Fruit fly (Drosophila melanogaster) whole organism, embryonic: ENCODE results near the gene CG42536.

Source experiments
- Atf3 ChIP-seq: fragments of 200-800 bp; sonication (Bioruptor generic); optimal IDR thresholded peaks from 3 replicates; lab custom pipeline; 2016; ENCODE audit warnings: missing biosample characterization, missing genetic modification characterization
- B-H1 ChIP-seq: fragments of 200-800 bp; sonication (Bioruptor generic); IDR thresholded peaks from 3 replicates; pipeline ENCODE4 v1.3.6; 2022; ENCODE audit warnings: missing biosample characterization, missing genetic modification characterization
- CG12219 ChIP-seq: fragments of 200-800 bp; sonication (Bioruptor generic); optimal IDR thresholded peaks from 3 replicates; lab custom pipeline; 2018; ENCODE audit warnings: missing biosample characterization, mild to moderate bottlenecking, missing genetic modification characterization
- CG12299 ChIP-seq: fragments of 200-800 bp; sonication (Bioruptor generic); optimal IDR thresholded peaks from 2 replicates; lab custom pipeline; 2018; ENCODE audit warnings: missing biosample characterization, mild to moderate bottlenecking, missing genetic modification characterization
- CG14710 ChIP-seq: fragments of 200-800 bp; sonication (Bioruptor generic); optimal IDR thresholded peaks from 3 replicates; lab custom pipeline; 2019; ENCODE audit warnings: missing biosample characterization, mild to moderate bottlenecking, missing genetic modification characterization, moderate library complexity
- CG15269 ChIP-seq: fragments of 200-800 bp; sonication (Bioruptor generic); optimal IDR thresholded peaks from 2 replicates; lab custom pipeline; 2018; ENCODE audit warnings: missing biosample characterization, mild to moderate bottlenecking, missing genetic modification characterization, moderate library complexity
- CG1603 ChIP-seq: fragments of 200-800 bp; sonication (Bioruptor generic); optimal IDR thresholded peaks from 2 replicates; lab custom pipeline; 2019; ENCODE audit warnings: missing biosample characterization, mild to moderate bottlenecking, missing genetic modification characterization, moderate library complexity
- CG17361 ChIP-seq: fragments of 200-800 bp; sonication (Bioruptor generic); IDR thresholded peaks from 3 replicates; pipeline ENCODE4 v1.3.6; 2022; ENCODE audit warnings: missing biosample characterization, missing genetic modification characterization
- CG17385 ChIP-seq: fragments of 200-800 bp; sonication (Bioruptor generic); optimal IDR thresholded peaks from 3 replicates; lab custom pipeline; 2018; ENCODE audit warnings: missing biosample characterization, mild to moderate bottlenecking, missing genetic modification characterization
- CG2202 ChIP-seq: fragments of 200-800 bp; sonication (Bioruptor generic); optimal IDR thresholded peaks from 2 replicates; lab custom pipeline; 2018; ENCODE audit warnings: missing biosample characterization, mild to moderate bottlenecking, missing genetic modification characterization
- CG30431 ChIP-seq: fragments of 200-800 bp; sonication (Bioruptor generic); optimal IDR thresholded peaks from 2 replicates; lab custom pipeline; 2017; ENCODE audit warnings: missing biosample characterization, missing genetic modification characterization
- CG33557 ChIP-seq: fragments of 200-800 bp; sonication (Bioruptor generic); optimal IDR thresholded peaks from 2 replicates; lab custom pipeline; 2019; ENCODE audit warnings: missing biosample characterization, mild to moderate bottlenecking, missing genetic modification characterization, moderate library complexity
- CG34224 ChIP-seq: fragments of 200-800 bp; sonication (Bioruptor generic); IDR thresholded peaks from 3 replicates; pipeline ENCODE4 v1.3.6; 2022; ENCODE audit warnings: missing biosample characterization, missing genetic modification characterization; ENCODE audit not compliant: partially characterized antibody
- CG6175 ChIP-seq: fragments of 200-800 bp; sonication (Bioruptor generic); IDR thresholded peaks from 3 replicates; pipeline ENCODE4 v1.3.6; 2022; ENCODE audit warnings: missing biosample characterization, missing genetic modification characterization
- CG6765 ChIP-seq: fragments of 200-800 bp; sonication (Bioruptor generic); optimal IDR thresholded peaks from 3 replicates; lab custom pipeline; 2017; ENCODE audit warnings: missing biosample characterization, mild to moderate bottlenecking, missing genetic modification characterization
- CG6854 ChIP-seq: fragments of 200-800 bp; sonication (Bioruptor generic); optimal IDR thresholded peaks from 3 replicates; lab custom pipeline; 2017; ENCODE audit warnings: missing biosample characterization, mild to moderate bottlenecking, missing genetic modification characterization
- CG7357 ChIP-seq: fragments of 200-800 bp; sonication (Bioruptor generic); IDR thresholded peaks from 3 replicates; pipeline ENCODE4 v1.3.6; 2022; ENCODE audit warnings: missing biosample characterization, missing genetic modification characterization
- CG8924 ChIP-seq: fragments of 200-800 bp; optimal IDR thresholded peaks from 3 replicates; lab custom pipeline; 2019; ENCODE audit warnings: missing biosample characterization, mild to moderate bottlenecking, missing genetic modification characterization, moderate library complexity
- CTCF ChIP-seq: fragments of 200-800 bp; sonication (Bioruptor generic); optimal IDR thresholded peaks from 2 replicates; lab custom pipeline; 2017; ENCODE audit warnings: missing biosample characterization, mild to moderate bottlenecking, missing genetic modification characterization, moderate library complexity
- Ets97D ChIP-seq: fragments of 200-800 bp; sonication (Bioruptor generic); optimal IDR thresholded peaks from 3 replicates; lab custom pipeline; 2016; ENCODE audit warnings: missing biosample characterization, missing genetic modification characterization
- Fer2 ChIP-seq: fragments of 200-800 bp; sonication (Bioruptor generic); optimal IDR thresholded peaks from 2 replicates; lab custom pipeline; 2018; ENCODE audit warnings: missing biosample characterization, mild to moderate bottlenecking, missing genetic modification characterization, moderate library complexity
- Gug ChIP-seq: fragments of 200-800 bp; sonication (Bioruptor generic); IDR thresholded peaks from 4 replicates; pipeline ENCODE4 v1.3.6; 2022; ENCODE audit warnings: missing biosample characterization, missing genetic modification characterization
- HLHmδ ChIP-seq: fragments of 200-800 bp; sonication (Bioruptor generic); optimal IDR thresholded peaks from 2 replicates; lab custom pipeline; 2018; ENCODE audit warnings: missing biosample characterization, mild to moderate bottlenecking, missing genetic modification characterization, moderate library complexity
- HmgD ChIP-seq: fragments of 200-800 bp; sonication (Bioruptor generic); optimal IDR thresholded peaks from 3 replicates; lab custom pipeline; 2016; ENCODE audit warnings: missing biosample characterization, missing genetic modification characterization
- PHDP ChIP-seq: fragments of 200-800 bp; sonication (Bioruptor generic); optimal IDR thresholded peaks from 3 replicates; lab custom pipeline; 2018; ENCODE audit warnings: missing biosample characterization, mild to moderate bottlenecking, missing genetic modification characterization, moderate library complexity
- Sox100B ChIP-seq: fragments of 200-800 bp; sonication (Bioruptor generic); optimal IDR thresholded peaks from 3 replicates; lab custom pipeline; 2018; ENCODE audit warnings: missing biosample characterization, mild to moderate bottlenecking, missing genetic modification characterization
- Xrp1 ChIP-seq: fragments of 200-800 bp; sonication (Bioruptor generic); IDR thresholded peaks from 2 replicates; pipeline ENCODE4 v1.3.6; 2022; ENCODE audit warnings: missing biosample characterization, missing genetic modification characterization
- bbx ChIP-seq: fragments of 200-800 bp; sonication (Bioruptor generic); IDR thresholded peaks from 2 replicates; pipeline ENCODE4 v1.3.6; 2022; ENCODE audit warnings: missing biosample characterization, missing genetic modification characterization; ENCODE audit not compliant: partially characterized antibody
- br ChIP-seq: fragments of >200 bp; optimal IDR thresholded peaks from 2 replicates; lab custom pipeline; 2017
- cad ChIP-seq: fragments of >200 bp; optimal IDR thresholded peaks from 2 replicates; lab custom pipeline; 2017; ENCODE audit warnings: missing biosample characterization, missing genetic modification characterization
- ci ChIP-seq: fragments of 200-800 bp; sonication (Bioruptor generic); IDR thresholded peaks from 3 replicates; pipeline ENCODE4 v1.3.6; 2022; ENCODE audit warnings: missing biosample characterization, missing genetic modification characterization
- danr ChIP-seq: fragments of 200-800 bp; sonication (Bioruptor generic); IDR thresholded peaks from 2 replicates; pipeline ENCODE4 v1.3.6; 2022; ENCODE audit warnings: missing biosample characterization, missing genetic modification characterization
- dmrt11E ChIP-seq: fragments of 200-800 bp; sonication (Bioruptor generic); optimal IDR thresholded peaks from 3 replicates; lab custom pipeline; 2018; ENCODE audit warnings: missing biosample characterization, mild to moderate bottlenecking, missing genetic modification characterization, moderate library complexity
- dysf ChIP-seq: fragments of 200-800 bp; sonication (Bioruptor generic); IDR thresholded peaks from 3 replicates; pipeline ENCODE4 v1.3.6; 2022; ENCODE audit warnings: missing biosample characterization, missing genetic modification characterization
- emc ChIP-seq: fragments of 200-800 bp; sonication (Bioruptor generic); optimal IDR thresholded peaks from 2 replicates; lab custom pipeline; 2016; ENCODE audit warnings: missing biosample characterization, missing genetic modification characterization
- fu2 ChIP-seq: fragments of 200-800 bp; sonication (Bioruptor generic); optimal IDR thresholded peaks from 2 replicates; lab custom pipeline; 2016; ENCODE audit warnings: missing biosample characterization, missing genetic modification characterization
- gsb-n ChIP-seq: fragments of 200-800 bp; sonication (Bioruptor generic); optimal IDR thresholded peaks from 3 replicates; lab custom pipeline; 2018; ENCODE audit warnings: missing biosample characterization, mild to moderate bottlenecking, missing genetic modification characterization
- inv ChIP-seq: fragments of 200-800 bp; sonication (Bioruptor generic); IDR thresholded peaks from 2 replicates; pipeline ENCODE4 v1.3.6; 2022; ENCODE audit warnings: missing biosample characterization, missing genetic modification characterization; ENCODE audit not compliant: partially characterized antibody
- lola ChIP-seq, 3 experiments: fragments of >200 bp in 2 of 3; fragments of 200-800 bp in 1 of 3; sonication (Bioruptor generic) in 1 of 3; optimal IDR thresholded peaks; 2 replicates each; lab custom pipeline; 2017 to 2019; ENCODE audit warnings: missing biosample characterization in 3 of 3, missing genetic modification characterization in 3 of 3, mild to moderate bottlenecking in 1 of 3, moderate library complexity in 1 of 3
- luna ChIP-seq: fragments of 200-800 bp; sonication (Bioruptor generic); optimal IDR thresholded peaks from 2 replicates; lab custom pipeline; 2016; ENCODE audit warnings: missing biosample characterization, missing genetic modification characterization
- pb ChIP-seq: fragments of 200-800 bp; sonication (Bioruptor generic); optimal IDR thresholded peaks from 3 replicates; lab custom pipeline; 2016; ENCODE audit warnings: missing biosample characterization, missing genetic modification characterization
- prd ChIP-seq, 3 experiments: fragments of >200 bp in 2 of 3; fragments of 200-800 bp in 1 of 3; sonication (Bioruptor generic) in 1 of 3; optimal IDR thresholded peaks in 2 of 3; IDR thresholded peaks in 1 of 3; 2 replicates in 2 of 3; 3 replicates in 1 of 3; pipeline versions ENCODE4 v1.3.6 to Lab custom; 2017 to 2022; ENCODE audit warnings: missing biosample characterization in 1 of 3, missing genetic modification characterization in 1 of 3
- rib ChIP-seq: fragments of 200-800 bp; sonication (Bioruptor generic); IDR thresholded peaks from 2 replicates; pipeline ENCODE4 v1.3.6; 2022; ENCODE audit warnings: missing biosample characterization, missing genetic modification characterization
- row ChIP-seq: fragments of 200-800 bp; sonication (Bioruptor generic); IDR thresholded peaks from 3 replicates; pipeline ENCODE4 v1.3.6; 2022; ENCODE audit warnings: missing biosample characterization, missing genetic modification characterization
- salm ChIP-seq: fragments of 200-800 bp; sonication (Bioruptor generic); optimal IDR thresholded peaks from 2 replicates; lab custom pipeline; 2018; ENCODE audit warnings: missing biosample characterization, mild to moderate bottlenecking, missing genetic modification characterization
- sr ChIP-seq: fragments of 200-800 bp; sonication (Bioruptor generic); IDR thresholded peaks from 3 replicates; pipeline ENCODE4 v1.3.6; 2022; ENCODE audit warnings: missing biosample characterization, missing genetic modification characterization
- stwl ChIP-seq: fragments of 200-800 bp; sonication (Bioruptor generic); optimal IDR thresholded peaks from 3 replicates; lab custom pipeline; 2018; ENCODE audit warnings: missing biosample characterization, mild to moderate bottlenecking, missing genetic modification characterization, moderate library complexity
- tup ChIP-seq: fragments of 200-800 bp; sonication (Bioruptor generic); optimal IDR thresholded peaks from 2 replicates; lab custom pipeline; 2016; ENCODE audit warnings: missing biosample characterization, mild to moderate bottlenecking, missing genetic modification characterization, moderate library complexity
- twi ChIP-seq: fragments of 200-800 bp; optimal IDR thresholded peaks from 2 replicates; lab custom pipeline; 2019; ENCODE audit warnings: missing biosample characterization, mild to moderate bottlenecking, missing genetic modification characterization, moderate library complexity
- unc-4 ChIP-seq: fragments of 200-800 bp; sonication (Bioruptor generic); IDR thresholded peaks from 2 replicates; pipeline ENCODE4 v1.3.6; 2022; ENCODE audit warnings: missing biosample characterization, missing genetic modification characterization; ENCODE audit not compliant: partially characterized antibody

Gene CG42536

DNA sequence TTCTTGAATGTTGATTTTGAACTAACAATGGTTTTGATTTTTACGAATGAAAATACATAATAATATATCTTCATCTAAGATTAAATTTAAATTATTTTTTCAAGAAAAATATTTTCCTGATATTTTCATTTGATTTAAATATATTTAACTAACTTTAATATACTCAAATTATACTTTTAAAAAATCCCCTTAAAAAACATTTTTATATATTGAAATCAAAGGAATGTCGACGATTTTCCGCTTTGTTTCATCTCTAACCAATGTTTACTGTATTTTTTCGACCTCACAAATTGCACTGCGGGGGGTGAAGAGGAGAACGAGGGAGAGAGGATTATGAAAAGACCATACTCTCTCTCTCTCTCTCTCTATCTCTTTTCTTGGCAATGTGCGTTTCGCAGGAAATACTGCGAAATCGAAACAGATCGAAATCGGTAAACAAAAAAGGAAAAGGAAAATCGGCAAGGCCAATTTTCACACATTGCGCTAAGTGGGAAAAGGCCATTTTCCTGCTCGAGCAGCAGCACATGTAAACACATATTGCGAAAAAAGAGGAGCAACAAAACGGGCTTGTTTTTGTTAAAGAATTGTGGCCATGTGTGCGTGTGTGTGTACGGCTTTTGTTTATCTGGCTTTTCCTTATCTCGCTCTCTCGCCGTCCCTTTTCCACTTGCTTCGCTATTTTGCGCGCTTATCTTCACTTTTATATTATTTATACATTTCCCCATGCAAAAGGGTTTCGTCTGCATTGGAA, 30.3 kb upstream of the CG42536 start (continued):
- TF ChIP-seq fu2 (GFP tag; lab: Kevin White, UChicago) (no peak), CG15269 (tag; lab: Kevin White, UChicago) (no peak), CG7357 (no peak), lola (GFP tag; optimal IDR thresholded peaks at IDR 0.05; lab: Kevin White, UChicago) (peak in 1 of 3 experiments; percentile 42), luna (GFP tag; lab: Kevin White, UChicago) (no peak), cad (GFP tag; lab: Kevin White, UChicago) (no peak), CG1603 (tag; lab: Kevin White, UChicago) (no peak), Xrp1 (GFP tag; lab: Robert Waterston, UW) (peak; percentile 39; the same call in 1 of the 2 replicates), CG33557 (GFP tag; lab: Kevin White, UChicago) (no peak), tup (GFP tag; lab: Kevin White, UChicago) (no peak), prd (optimal IDR thresholded peaks at IDR 0.05; lab: Kevin White, UChicago) (no peak), prd (GFP tag; IDR thresholded peaks at IDR 0.05; lab: Robert Waterston, UW) (0 out of 3 replicates have a peak, but pooled peaks have one; percentile 21), CG6765 (GFP tag; lab: Kevin White, UChicago) (no peak), Atf3 (GFP tag; lab: Kevin White, UChicago) (no peak), ci (GFP tag; lab: Robert Waterston, UW) (peak; percentile 27; the same call in 1 of the 3 replicates), danr (GFP tag; lab: Robert Waterston, UW) (no peak), dysf (GFP tag; lab: Robert Waterston, UW) (no peak), stwl (tag; lab: Kevin White, UChicago) (no peak), Sox100B (GFP tag; lab: Kevin White, UChicago) (peak; percentile 23), twi (tag; lab: Kevin White, UChicago) (peak; percentile 64), CTCF (GFP tag; lab: Kevin White, UChicago) (no peak), CG2202 (no peak), dmrt11E (peak; percentile 38), row (GFP tag; lab: Robert Waterston, UW) (peak; percentile 32; the same call in 1 of the 3 replicates), CG17361 (GFP tag; lab: Robert Waterston, UW) (0 out of 3 replicates have a peak, but pooled peaks have one; percentile 26), pb (no peak), bbx (GFP tag; lab: Robert Waterston, UW) (no peak), CG6854 (GFP tag; lab: Kevin White, UChicago) (no peak), CG12219 (no peak), sr (GFP tag; lab: Robert Waterston, UW) (no peak), CG8924 (tag; lab: Kevin White, UChicago) (no peak), br (lab: Kevin White, UChicago) (no peak), emc (GFP tag; lab: Kevin White, UChicago) (no peak), CG14710 (peak; percentile 31), Gug (no peak), gsb-n (tag; lab: Kevin White, UChicago) (peak; percentile 37), CG34224 (GFP tag; lab: Robert Waterston, UW) (no peak), unc-4 (GFP tag; lab: Robert Waterston, UW) (no peak), CG30431 (GFP tag; lab: Kevin White, UChicago) (no peak), HmgD (no peak), B-H1 (GFP tag; lab: Robert Waterston, UW) (no peak), HLHmδ (GFP tag; lab: Kevin White, UChicago) (no peak), Fer2 (tag; lab: Kevin White, UChicago) (no peak), CG17385 (GFP tag; lab: Kevin White, UChicago) (no peak), CG12299 (tag; lab: Kevin White, UChicago) (no peak), inv (no peak), PHDP (peak; percentile 1), rib (GFP tag; lab: Robert Waterston, UW) (peak; percentile 13; the same call in 1 of the 2 replicates), CG6175 (GFP tag; lab: Robert Waterston, UW) (no peak), Ets97D (no peak), salm (tag; lab: Kevin White, UChicago) (no peak)
